Worm (Caenorhabditis elegans) whole organism, late embryonic: ENCODE results near the gene ZK287.9.

ENCODE experiments used
- K02D7.2 ChIP-seq: sonication (generic microtip); optimal IDR thresholded peaks from 2 replicates; lab custom pipeline; 2017; ENCODE audit warnings: mild to moderate bottlenecking, missing genetic modification characterization, missing compliant biosample characterization
- ceh-19 ChIP-seq: fragments of 200-800 bp; sonication (Bioruptor generic); optimal IDR thresholded peaks from 2 replicates; lab custom pipeline; 2018; ENCODE audit warnings: mild to moderate bottlenecking, missing genetic modification characterization, missing compliant biosample characterization
- ceh-30 ChIP-seq: fragments of 150-350 bp; optimal IDR thresholded peaks from 2 replicates; lab custom pipeline; 2014; ENCODE audit warnings: missing biosample characterization, missing genetic modification characterization
- dmd-4 ChIP-seq: sonication (generic microtip); optimal IDR thresholded peaks from 2 replicates; lab custom pipeline; 2016; ENCODE audit warnings: borderline replicate concordance, missing genetic modification characterization, missing compliant biosample characterization
- elt-2 ChIP-seq: sonication (generic microtip); optimal IDR thresholded peaks from 2 replicates; lab custom pipeline; 2016; ENCODE audit warnings: missing genetic modification reagents, missing genetic modification characterization, missing compliant biosample characterization
- fkh-10 ChIP-seq: fragments of 150-350 bp; optimal IDR thresholded peaks from 2 replicates; lab custom pipeline; 2014; ENCODE audit warnings: missing biosample characterization, missing genetic modification reagents, missing genetic modification characterization
- nhr-11 ChIP-seq: fragments of 150-350 bp; optimal IDR thresholded peaks from 2 replicates; lab custom pipeline; 2014; ENCODE audit warnings: missing biosample characterization, missing genetic modification characterization
- pha-4 ChIP-seq: fragments of 150-350 bp; optimal IDR thresholded peaks from 2 replicates; lab custom pipeline; 2018; ENCODE audit warnings: missing biosample characterization, missing genetic modification reagents, missing genetic modification characterization
- tbx-2 ChIP-seq: sonication (generic microtip); optimal IDR thresholded peaks from 2 replicates; lab custom pipeline; 2016; ENCODE audit warnings: missing genetic modification characterization, missing compliant biosample characterization
- ttx-3 ChIP-seq: sonication (generic microtip); optimal IDR thresholded peaks from 2 replicates; lab custom pipeline; 2016; ENCODE audit warnings: missing genetic modification reagents, missing genetic modification characterization, missing compliant biosample characterization
- unc-55 ChIP-seq: sonication (generic microtip); optimal IDR thresholded peaks from 2 replicates; lab custom pipeline; 2017; ENCODE audit warnings: missing biosample characterization, missing genetic modification reagents, missing genetic modification characterization
- unc-86 ChIP-seq: sonication (generic microtip); optimal IDR thresholded peaks from 2 replicates; lab custom pipeline; 2016; ENCODE audit warnings: missing genetic modification characterization, missing compliant biosample characterization

- no peak for TF ChIP-seq elt-2 (tag; lab: Kevin White, UChicago)
- TF ChIP-seq nhr-11 (tag; lab: Kevin White, UChicago): no peak
- no peak for TF ChIP-seq K02D7.2 (tag; lab: Kevin White, UChicago)
- no peak for TF ChIP-seq ceh-30 (tag; lab: Kevin White, UChicago)
- TF ChIP-seq fkh-10 (GFP tag; lab: Kevin White, UChicago): no peak
- TF ChIP-seq unc-86 (tag; lab: Kevin White, UChicago): no peak
- no peak for TF ChIP-seq tbx-2 (tag; lab: Kevin White, UChicago)
- no peak for TF ChIP-seq pha-4 (tag; lab: Kevin White, UChicago)
- no peak for TF ChIP-seq ceh-19
- TF ChIP-seq ttx-3 (tag; lab: Kevin White, UChicago): no peak
- no peak for TF ChIP-seq dmd-4
- TF ChIP-seq unc-55 (GFP tag; lab: Kevin White, UChicago): no peak
Measured at ce11 chrV:9716397-9716796, 37.2 kb downstream of the ZK287.9 start, which contains the start of gene str-188.
